Worm (Caenorhabditis elegans) whole organism, young adult: ENCODE measurements around the gene lsm-1.

Experiments used
- F23B12.7 ChIP-seq: sonication (generic microtip); optimal IDR thresholded peaks from 2 replicates; lab custom pipeline; 2017; ENCODE audit warnings: missing genetic modification characterization, mild to moderate bottlenecking, missing compliant biosample characterization, antibody characterized with exemption, moderate library complexity; ENCODE audit not compliant: insufficient read depth
- F37B4.10 ChIP-seq: fragments of 200-800 bp; sonication (Bioruptor generic); IDR thresholded peaks from 2 replicates; pipeline ENCODE4 v1.3.6; 2022; ENCODE audit warnings: missing genetic modification characterization, missing compliant biosample characterization
- F39B2.1 ChIP-seq: fragments of 200-800 bp; sonication (Bioruptor generic); IDR thresholded peaks from 2 replicates; pipeline ENCODE4 v1.3.6; 2022; ENCODE audit warnings: missing genetic modification reagents, missing genetic modification characterization, missing compliant biosample characterization
- F57A8.1 ChIP-seq: fragments of 200-800 bp; sonication (Bioruptor generic); optimal IDR thresholded peaks from 2 replicates; lab custom pipeline; 2018; ENCODE audit warnings: mild to moderate bottlenecking, missing genetic modification characterization, moderate library complexity, missing compliant biosample characterization
- K11D2.4 ChIP-seq: fragments of 200-800 bp; sonication (Bioruptor generic); IDR thresholded peaks from 2 replicates; pipeline ENCODE4 v1.3.6; 2022; ENCODE audit warnings: missing genetic modification reagents, missing genetic modification characterization, missing compliant biosample characterization
- T07F8.4 ChIP-seq: sonication (generic microtip); optimal IDR thresholded peaks from 2 replicates; lab custom pipeline; 2016; ENCODE audit warnings: mild to moderate bottlenecking, missing genetic modification characterization, moderate library complexity, missing compliant biosample characterization
- Y53F4B.3 ChIP-seq: fragments of 200-800 bp; sonication (Bioruptor generic); IDR thresholded peaks from 2 replicates; pipeline ENCODE4 v1.3.6; 2022; ENCODE audit warnings: missing genetic modification reagents, missing genetic modification characterization, missing compliant biosample characterization
- Y56A3A.18 ChIP-seq: fragments of 200-800 bp; sonication (Bioruptor generic); IDR thresholded peaks from 2 replicates; pipeline ENCODE4 v1.3.6; 2022; ENCODE audit warnings: missing genetic modification reagents, missing genetic modification characterization, missing compliant biosample characterization
- Y67H2A.10 ChIP-seq: fragments of 200-800 bp; sonication (Bioruptor generic); conservative IDR thresholded peaks from 2 replicates; pipeline ENCODE4 v1.3.6; 2022; ENCODE audit warnings: missing genetic modification reagents, missing genetic modification characterization, missing compliant biosample characterization
- Y95B8A.8 ChIP-seq: fragments of 200-800 bp; sonication (Bioruptor generic); IDR thresholded peaks from 2 replicates; pipeline ENCODE4 v1.3.6; 2022; ENCODE audit warnings: missing genetic modification reagents, missing genetic modification characterization, missing compliant biosample characterization
- akir-1 ChIP-seq: fragments of 200-800 bp; sonication (Bioruptor generic); optimal IDR thresholded peaks from 2 replicates; lab custom pipeline; 2018; ENCODE audit warnings: mild to moderate bottlenecking, missing genetic modification characterization, moderate library complexity, missing compliant biosample characterization
- ama-1 ChIP-seq, 3 experiments: fragments of 150-350 bp in 1 of 3; sonication (generic microtip) in 2 of 3; optimal IDR thresholded peaks; 2 replicates each; lab custom pipeline; 2014 to 2018; ENCODE audit warnings: missing biosample characterization in 2 of 3, missing genetic modification characterization in 2 of 3, missing genetic modification reagents in 2 of 3
- aptf-3 ChIP-seq: fragments of 200-800 bp; sonication (Bioruptor generic); IDR thresholded peaks from 2 replicates; pipeline ENCODE4 v1.3.6; 2022; ENCODE audit warnings: missing genetic modification characterization, missing compliant biosample characterization
- athp-1 ChIP-seq: sonication (generic microtip); optimal IDR thresholded peaks from 2 replicates; lab custom pipeline; 2017; ENCODE audit warnings: mild to moderate bottlenecking, missing genetic modification characterization, missing compliant biosample characterization
- attf-6 ChIP-seq: fragments of 200-800 bp; sonication (Bioruptor generic); IDR thresholded peaks from 2 replicates; pipeline ENCODE4 v1.3.6; 2022; ENCODE audit warnings: missing genetic modification reagents, missing genetic modification characterization, missing compliant biosample characterization
- bed-2 ChIP-seq: fragments of 200-800 bp; sonication (Bioruptor generic); IDR thresholded peaks from 2 replicates; pipeline ENCODE4 v1.3.6; 2022; ENCODE audit warnings: missing genetic modification reagents, missing genetic modification characterization, missing compliant biosample characterization
- cebp-1 ChIP-seq, 2 experiments: fragments of 200-800 bp in 1 of 2; sonication (Bioruptor generic) in 1 of 2; sonication (generic microtip) in 1 of 2; IDR thresholded peaks in 1 of 2; optimal IDR thresholded peaks in 1 of 2; 2 replicates each; pipeline versions ENCODE4 v1.3.6 to Lab custom; 2017 to 2022; ENCODE audit warnings: missing compliant biosample characterization in 2 of 2, missing genetic modification characterization in 2 of 2, mild to moderate bottlenecking in 1 of 2, missing genetic modification reagents in 1 of 2, moderate library complexity in 1 of 2
- cebp-2 ChIP-seq: fragments of 200-800 bp; sonication (Bioruptor generic); IDR thresholded peaks from 2 replicates; pipeline ENCODE4 v1.3.6; 2022; ENCODE audit warnings: missing genetic modification characterization, missing compliant biosample characterization
- ceh-40 ChIP-seq: fragments of 200-800 bp; sonication (Bioruptor generic); IDR thresholded peaks from 2 replicates; pipeline ENCODE4 v1.3.6; 2022; ENCODE audit warnings: missing genetic modification characterization, missing compliant biosample characterization
- chd-7 ChIP-seq: sonication (generic microtip); optimal IDR thresholded peaks from 2 replicates; lab custom pipeline; 2016; ENCODE audit warnings: mild to moderate bottlenecking, missing genetic modification characterization, moderate library complexity, missing compliant biosample characterization
- die-1 ChIP-seq: sonication (generic microtip); optimal IDR thresholded peaks from 2 replicates; lab custom pipeline; 2016; ENCODE audit warnings: missing genotype, mild to moderate bottlenecking, missing genetic modification characterization, missing compliant biosample characterization
- dox-1 ChIP-seq: fragments of 200-800 bp; sonication (Bioruptor generic); IDR thresholded peaks from 2 replicates; pipeline ENCODE4 v1.3.6; 2022; ENCODE audit warnings: missing genetic modification reagents, missing genetic modification characterization, missing compliant biosample characterization
- dpff-1 ChIP-seq: sonication (generic microtip); optimal IDR thresholded peaks from 2 replicates; lab custom pipeline; 2017; ENCODE audit warnings: mild to moderate bottlenecking, missing genetic modification characterization, missing compliant biosample characterization
- efl-1 ChIP-seq: fragments of 150-350 bp; optimal IDR thresholded peaks from 2 replicates; lab custom pipeline; 2014; ENCODE audit warnings: missing biosample characterization, missing genetic modification reagents, missing genetic modification characterization
- egl-44 ChIP-seq: fragments of 200-800 bp; sonication (Bioruptor generic); IDR thresholded peaks from 2 replicates; pipeline ENCODE4 v1.3.6; 2022; ENCODE audit warnings: missing genetic modification reagents, missing genetic modification characterization, missing compliant biosample characterization
- hrde-1 ChIP-seq: sonication (generic microtip); optimal IDR thresholded peaks from 2 replicates; lab custom pipeline; 2016; ENCODE audit warnings: missing genetic modification characterization, mild to moderate bottlenecking, missing compliant biosample characterization, moderate library complexity, missing genotype, missing genetic modification reagents, borderline replicate concordance
- hsf-1 ChIP-seq: fragments of 200-800 bp; sonication (Bioruptor generic); IDR thresholded peaks from 2 replicates; pipeline ENCODE4 v1.3.6; 2022; ENCODE audit warnings: missing genetic modification reagents, missing genetic modification characterization, missing compliant biosample characterization
- lin-35 ChIP-seq, 3 experiments: fragments of 150-350 bp in 2 of 3; sonication (generic microtip) in 1 of 3; optimal IDR thresholded peaks; 2 replicates each; lab custom pipeline; 2014 to 2018; ENCODE audit warnings: missing biosample characterization in 3 of 3, missing genetic modification characterization in 3 of 3, missing genetic modification reagents in 3 of 3
- lin-54 ChIP-seq: fragments of 200-800 bp; sonication (Bioruptor generic); optimal IDR thresholded peaks from 2 replicates; lab custom pipeline; 2018; ENCODE audit warnings: mild to moderate bottlenecking, missing genetic modification characterization, missing compliant biosample characterization
- madf-10 ChIP-seq: sonication (generic microtip); optimal IDR thresholded peaks from 2 replicates; lab custom pipeline; 2016; ENCODE audit warnings: mild to moderate bottlenecking, missing genetic modification characterization, missing compliant biosample characterization
- mes-4 ChIP-seq: sonication (generic microtip); optimal IDR thresholded peaks from 2 replicates; lab custom pipeline; 2016; ENCODE audit warnings: missing genotype, missing genetic modification characterization, missing compliant biosample characterization
- nfyb-1 ChIP-seq: fragments of 200-800 bp; sonication (Bioruptor generic); IDR thresholded peaks from 2 replicates; pipeline ENCODE4 v1.3.6; 2022; ENCODE audit warnings: missing genetic modification reagents, missing genetic modification characterization, missing compliant biosample characterization
- nhr-179 ChIP-seq: sonication (generic microtip); optimal IDR thresholded peaks from 2 replicates; lab custom pipeline; 2016; ENCODE audit warnings: mild to moderate bottlenecking, missing genetic modification characterization, missing compliant biosample characterization
- nhr-27 ChIP-seq: fragments of 200-800 bp; sonication (Bioruptor generic); optimal IDR thresholded peaks from 2 replicates; lab custom pipeline; 2018; ENCODE audit warnings: mild to moderate bottlenecking, missing genetic modification characterization, moderate library complexity, missing compliant biosample characterization
- nhr-80 ChIP-seq: sonication (generic microtip); optimal IDR thresholded peaks from 2 replicates; lab custom pipeline; 2016; ENCODE audit warnings: missing genetic modification characterization, missing compliant biosample characterization
- pbrm-1 ChIP-seq: fragments of 200-800 bp; sonication (Bioruptor generic); IDR thresholded peaks from 2 replicates; pipeline ENCODE4 v1.3.6; 2022; ENCODE audit warnings: missing genetic modification reagents, missing genetic modification characterization, missing compliant biosample characterization
- rpc-1 ChIP-seq, 2 experiments: fragments of 150-350 bp in 1 of 2; sonication (generic microtip) in 1 of 2; optimal IDR thresholded peaks; 2 replicates each; lab custom pipeline; 2014 to 2018; ENCODE audit warnings: missing biosample characterization in 1 of 2, missing genetic modification characterization in 1 of 2, missing genetic modification reagents in 1 of 2, missing genotype in 1 of 2
- snpc-4 ChIP-seq, 5 experiments: fragments of 150-350 bp in 1 of 5; sonication (generic microtip) in 4 of 5; optimal IDR thresholded peaks; 2 replicates each; lab custom pipeline; 2014 to 2018; ENCODE audit warnings: missing genetic modification characterization in 5 of 5, missing biosample characterization in 3 of 5, antibody characterized with exemption in 2 of 5, mild to moderate bottlenecking in 2 of 5, missing compliant biosample characterization in 2 of 5, missing genotype in 2 of 5, moderate library complexity in 2 of 5, missing genetic modification reagents in 1 of 5
- tbp1 ChIP-seq: fragments of 200-800 bp; sonication (Bioruptor generic); optimal IDR thresholded peaks from 2 replicates; lab custom pipeline; 2018; ENCODE audit warnings: mild to moderate bottlenecking, missing genetic modification characterization, missing compliant biosample characterization
- tbx-9 ChIP-seq: sonication (generic microtip); optimal IDR thresholded peaks from 2 replicates; lab custom pipeline; 2016; ENCODE audit warnings: borderline replicate concordance, missing genetic modification characterization, inconsistent platforms, missing compliant biosample characterization
- ztf-25 ChIP-seq: fragments of 200-800 bp; sonication (Bioruptor generic); IDR thresholded peaks from 2 replicates; pipeline ENCODE4 v1.3.6; 2022; ENCODE audit warnings: missing genetic modification reagents, missing genetic modification characterization, missing compliant biosample characterization
- ztf-26 ChIP-seq: sonication (generic microtip); optimal IDR thresholded peaks from 2 replicates; lab custom pipeline; 2017; ENCODE audit warnings: missing genetic modification characterization, missing compliant biosample characterization
- ztf-3 ChIP-seq: fragments of 200-800 bp; sonication (Bioruptor generic); optimal IDR thresholded peaks from 2 replicates; lab custom pipeline; 2018; ENCODE audit warnings: mild to moderate bottlenecking, missing genetic modification characterization, missing compliant biosample characterization

The lsm-1 gene

DNA sequence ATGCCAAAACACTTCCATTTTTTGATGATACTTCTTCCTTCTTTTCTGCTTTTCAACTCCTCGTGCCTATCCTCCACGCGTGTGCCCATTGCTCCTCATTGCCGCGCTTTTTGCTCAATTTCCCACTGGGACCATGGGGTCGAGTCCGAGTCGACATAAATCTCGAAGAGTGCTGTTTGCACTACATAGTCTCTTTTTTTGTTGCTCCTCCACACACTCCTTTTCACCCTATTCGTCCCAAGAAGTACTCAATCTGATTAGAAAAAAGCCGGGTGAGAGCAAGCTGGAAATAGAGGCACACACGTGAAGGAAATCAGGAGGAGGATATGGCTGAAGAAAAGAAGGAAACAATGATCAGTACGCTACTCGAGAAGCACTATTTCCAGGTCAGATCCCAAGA, 15.8 kb downstream of the lsm-1 start, which contains the start of gene arrd-6:
Gene arrd-6, plus strand, starts transcription at position 169 of the 400 bp plus-strand sequence.
- TF ChIP-seq F57A8.1 (GFP tag; lab: Kevin White, UChicago) (no peak), pbrm-1 (0 out of 2 replicates have a peak, but pooled peaks have one; percentile 20)

DNA sequence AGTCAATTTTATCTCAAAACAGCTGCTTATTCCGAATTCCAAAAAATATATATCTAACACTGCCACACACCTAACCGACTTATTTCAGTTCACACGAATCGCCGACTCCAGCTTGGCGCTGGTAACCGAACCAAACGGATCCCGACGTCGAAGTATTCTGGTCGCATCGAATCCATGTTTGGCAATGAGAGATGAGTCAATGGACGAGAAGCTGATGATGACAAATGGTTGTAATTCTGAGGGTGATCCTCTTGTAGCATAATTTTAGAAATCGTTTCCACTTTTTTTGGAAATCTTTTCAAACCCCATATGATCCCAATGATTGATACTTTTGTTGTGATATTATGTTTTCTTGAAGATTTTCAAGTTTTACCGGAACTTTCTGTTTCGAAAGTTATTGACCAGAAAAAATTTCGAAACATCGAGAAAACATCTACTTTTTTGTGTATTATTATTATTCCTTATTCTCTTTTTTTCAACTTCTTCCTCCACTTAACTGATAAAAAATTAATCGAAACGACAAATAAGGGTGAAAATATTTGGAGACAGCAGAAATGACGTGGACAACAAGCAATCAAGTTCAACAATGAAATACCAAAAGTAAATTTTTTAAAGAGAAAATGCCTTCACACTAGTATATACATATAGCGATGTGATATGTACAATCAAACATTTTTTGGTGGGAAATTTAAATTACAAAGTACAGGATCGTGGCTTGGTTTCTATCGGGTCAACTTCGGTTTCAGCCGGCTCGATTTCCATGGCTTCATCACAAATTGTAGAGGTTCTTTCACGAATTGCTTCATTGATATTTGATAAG, 23.3 kb downstream of the lsm-1 start:
- TF ChIP-seq T07F8.4 (tag; lab: Kevin White, UChicago) (no peak), madf-10 (tag; lab: Kevin White, UChicago) (peak; percentile 36), Y95B8A.8 (GFP tag; lab: Robert Waterston, UW) (peak; percentile 87), attf-6 (GFP tag; lab: Robert Waterston, UW) (0 out of 2 replicates have a peak, but pooled peaks have one; percentile 10), nhr-80 (tag; lab: Kevin White, UChicago) (peak; percentile 24), nhr-27 (tag; lab: Kevin White, UChicago) (no peak), cebp-1 (GFP tag; IDR thresholded peaks at IDR 0.05; lab: Robert Waterston, UW) (peak; percentile 46; the same call in 1 of the 2 replicates), cebp-1 (tag; optimal IDR thresholded peaks at IDR 0.05; lab: Kevin White, UChicago) (peak; percentile 76), athp-1 (tag; lab: Kevin White, UChicago) (no peak), egl-44 (GFP tag; lab: Robert Waterston, UW) (peak; percentile 40; the same call in 1 of the 2 replicates), ceh-40 (no peak), ztf-25 (GFP tag; lab: Robert Waterston, UW) (0 out of 2 replicates have a peak, but pooled peaks have one; percentile 10), lin-54 (GFP tag; lab: Kevin White, UChicago) (peak; percentile 34), Y67H2A.10 (no peak), lin-35 (GFP tag; optimal IDR thresholded peaks at IDR 0.05; lab: Kevin White, UChicago) (no peak), nhr-179 (tag; lab: Kevin White, UChicago) (no peak), F23B12.7 (tag; lab: Kevin White, UChicago) (no peak), Y56A3A.18 (peak; percentile 91), bed-2 (no peak), Y53F4B.3 (GFP tag; lab: Robert Waterston, UW) (no peak), nfyb-1 (GFP tag; lab: Robert Waterston, UW) (peak; percentile 89), cebp-2 (0 out of 2 replicates have a peak, but pooled peaks have one; percentile 29), aptf-3 (GFP tag; lab: Robert Waterston, UW) (no peak), rpc-1 (optimal IDR thresholded peaks at IDR 0.05; lab: Kevin White, UChicago) (no peak), rpc-1 (tag; optimal IDR thresholded peaks at IDR 0.05; lab: Kevin White, UChicago) (no peak), die-1 (tag; lab: Kevin White, UChicago) (no peak), dox-1 (GFP tag; lab: Robert Waterston, UW) (no peak; the same call in 1 of the 2 replicates), ztf-26 (tag; lab: Kevin White, UChicago) (no peak), efl-1 (no peak), chd-7 (tag; lab: Kevin White, UChicago) (peak; percentile 76), tbp1 (no peak), mes-4 (tag; lab: Kevin White, UChicago) (no peak), dpff-1 (peak; percentile 48), tbx-9 (tag; lab: Kevin White, UChicago) (no peak), F39B2.1 (GFP tag; lab: Robert Waterston, UW) (no peak), snpc-4 (GFP tag; optimal IDR thresholded peaks at IDR 0.05; lab: Kevin White, UChicago) (no peak), snpc-4 (tag; optimal IDR thresholded peaks at IDR 0.05; lab: Kevin White, UChicago) (peak in 3 of 4 experiments; percentile 10 to 17 (median 16)), hrde-1 (tag; lab: Kevin White, UChicago) (no peak), hsf-1 (GFP tag; lab: Robert Waterston, UW) (0 out of 2 replicates have a peak, but pooled peaks have one; percentile 17), ztf-3 (GFP tag; lab: Kevin White, UChicago) (no peak), akir-1 (GFP tag; lab: Kevin White, UChicago) (no peak), K11D2.4 (GFP tag; lab: Robert Waterston, UW) (no peak; the same call in 1 of the 2 replicates), F37B4.10 (GFP tag; lab: Robert Waterston, UW) (no peak), ama-1 (optimal IDR thresholded peaks at IDR 0.05; lab: Kevin White, UChicago) (peak; percentile 31), ama-1 (GFP tag; optimal IDR thresholded peaks at IDR 0.05; lab: Kevin White, UChicago) (no peak)
